Worm (Caenorhabditis elegans) whole organism, midembryonic: ENCODE data around the gene lin-7.

Experiments used
- T22C8.4 ChIP-seq: fragments of 200-800 bp; sonication (Bioruptor generic); IDR thresholded peaks from 2 replicates; pipeline ENCODE4 v1.3.6; 2022; ENCODE audit warnings: missing genetic modification characterization, missing compliant biosample characterization
- cog-1 ChIP-seq: sonication (generic microtip); optimal IDR thresholded peaks from 2 replicates; lab custom pipeline; 2016; ENCODE audit warnings: missing genetic modification characterization, missing compliant biosample characterization
- flt-1 ChIP-seq: fragments of 200-800 bp; sonication (Bioruptor generic); IDR thresholded peaks from 2 replicates; pipeline ENCODE4 v1.3.6; 2022; ENCODE audit warnings: missing genetic modification characterization, missing compliant biosample characterization
- klf-2 ChIP-seq: fragments of 200-800 bp; sonication (Bioruptor generic); conservative IDR thresholded peaks from 2 replicates; pipeline ENCODE4 v1.3.6; 2022; ENCODE audit warnings: missing genetic modification reagents, missing genetic modification characterization, missing compliant biosample characterization
- med-1 ChIP-seq: sonication (generic microtip); optimal IDR thresholded peaks from 2 replicates; lab custom pipeline; 2017; ENCODE audit warnings: missing genetic modification characterization, mild to moderate bottlenecking, missing compliant biosample characterization, antibody characterized with exemption, missing genetic modification reagents; ENCODE audit not compliant: insufficient read depth
- ref-1 ChIP-seq: fragments of 200-800 bp; sonication (Bioruptor generic); conservative IDR thresholded peaks from 2 replicates; pipeline ENCODE4 v1.3.6; 2022; ENCODE audit warnings: missing genetic modification reagents, missing genetic modification characterization, missing compliant biosample characterization
- tab-1 ChIP-seq: fragments of 200-800 bp; sonication (Bioruptor generic); IDR thresholded peaks from 2 replicates; pipeline ENCODE4 v1.3.6; 2022; ENCODE audit warnings: missing genetic modification characterization, missing compliant biosample characterization
- ztf-23 ChIP-seq: fragments of 200-800 bp; sonication (Bioruptor generic); IDR thresholded peaks from 2 replicates; pipeline ENCODE4 v1.3.6; 2022; ENCODE audit warnings: missing genetic modification reagents, missing genetic modification characterization, missing compliant biosample characterization
- ztf-29 ChIP-seq: fragments of 200-800 bp; sonication (Bioruptor generic); IDR thresholded peaks from 2 replicates; pipeline ENCODE4 v1.3.6; 2022; ENCODE audit warnings: missing genetic modification reagents, missing genetic modification characterization, missing compliant biosample characterization

The lin-7 gene

ce11 chrII:14349356-14349923 lies at the start of gene lin-7, which contains the start of the genes Y54G11A.17 and elof-1:
Gene lin-7, minus strand, starts transcription at chrII:14349406.
Gene Y54G11A.17, minus strand, starts transcription at chrII:14349406.
Gene elof-1, plus strand, starts transcription at chrII:14349738.
- TF ChIP-seq klf-2 (GFP tag; lab: Robert Waterston, UW) (no peak), flt-1 (GFP tag; lab: Robert Waterston, UW) (peak; percentile 67), ztf-23 (GFP tag; lab: Robert Waterston, UW) (peak; percentile 59; the same call in 1 of the 2 replicates), T22C8.4 (no peak), cog-1 (tag; lab: Kevin White, UChicago) (peak; percentile 15)

- TF ChIP-seq klf-2 (GFP tag; lab: Robert Waterston, UW) = no peak
- TF ChIP-seq tab-1 (GFP tag; lab: Robert Waterston, UW) = no peak
- no peak for TF ChIP-seq T22C8.4
- no peak for TF ChIP-seq med-1
- TF ChIP-seq ztf-29 (GFP tag; lab: Robert Waterston, UW) = no peak
These were observed 44.6 kb upstream of the lin-7 start for ce11 chrII:14393766-14394165.

DNA sequence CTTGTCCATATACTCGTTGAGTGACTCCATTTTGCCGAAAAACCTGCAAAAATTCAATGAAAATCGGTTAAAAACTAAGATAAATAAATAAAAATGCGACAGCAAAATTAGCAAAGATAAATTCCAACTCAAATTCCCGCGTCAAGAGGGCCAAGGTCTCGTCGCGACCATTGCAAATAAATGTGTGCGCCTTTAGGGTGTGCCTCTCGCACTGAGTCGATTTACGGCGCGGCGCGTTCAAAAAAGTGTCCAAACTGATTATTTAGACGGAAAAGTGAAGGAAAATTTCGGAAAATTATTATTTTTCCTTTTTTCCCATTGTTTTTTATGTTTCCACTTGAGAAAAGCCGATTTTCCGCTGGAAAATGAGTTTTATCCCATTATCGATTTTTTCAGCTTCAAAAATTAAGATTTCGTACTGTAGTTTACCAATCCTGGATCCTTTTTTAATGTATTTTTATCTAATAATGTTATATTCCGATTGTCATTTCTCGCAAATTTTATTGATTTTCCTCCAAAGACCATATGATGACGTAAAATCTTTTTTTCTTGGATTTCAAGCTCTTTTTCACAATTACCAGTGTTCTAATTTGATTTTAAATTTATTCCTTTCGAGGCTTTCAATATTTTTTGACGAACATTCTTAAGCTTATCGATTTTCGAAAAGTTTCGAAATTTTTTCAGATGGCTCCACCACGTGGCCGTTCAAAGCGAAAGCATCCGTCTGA lies 41.0 kb upstream of the lin-7 start, which contains the start of the genes kbp-3 and nurf-1:
Gene kbp-3 (minus strand): TSS at position 43 of the 728 bp plus-strand sequence.
Gene nurf-1 (plus strand): TSS at position 678 of the 728 bp plus-strand sequence.
- no peak for TF ChIP-seq klf-2 (GFP tag; lab: Robert Waterston, UW)
- peak; percentile 54; the same call in 1 of the 2 replicates for TF ChIP-seq T22C8.4
- no peak for TF ChIP-seq ref-1 (GFP tag; lab: Robert Waterston, UW)
- no peak for TF ChIP-seq flt-1 (GFP tag; lab: Robert Waterston, UW)
- TF ChIP-seq cog-1 (tag; lab: Kevin White, UChicago) = no peak
- no peak for TF ChIP-seq med-1

DNA sequence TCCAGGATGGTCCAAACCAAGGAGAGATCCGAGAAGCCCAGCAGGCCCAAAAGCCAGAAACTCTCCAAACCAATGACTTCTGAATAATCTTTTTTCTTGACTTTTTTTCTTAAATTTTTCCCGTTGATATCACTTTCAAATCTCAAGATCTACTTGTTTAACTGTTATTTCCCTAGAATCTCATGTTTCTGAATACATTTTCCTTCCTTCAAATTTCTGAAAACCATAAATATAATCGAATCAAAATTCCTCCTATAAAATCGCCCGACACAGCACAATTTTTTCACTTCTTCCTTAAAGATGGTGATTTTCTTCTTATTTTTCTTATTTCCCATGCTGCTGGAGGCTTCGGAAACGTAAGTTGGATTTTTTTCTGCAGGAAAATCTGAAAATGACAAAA lies 39.0 kb upstream of the lin-7 start, which contains the start of gene F26H11.8:
Gene F26H11.8 (plus strand): TSS at position 301 of the 400 bp plus-strand sequence.
- TF ChIP-seq ztf-23 (GFP tag; lab: Robert Waterston, UW) (no peak), ztf-29 (GFP tag; lab: Robert Waterston, UW) (no peak), flt-1 (GFP tag; lab: Robert Waterston, UW) (no peak), T22C8.4 (no peak), cog-1 (tag; lab: Kevin White, UChicago) (no peak), tab-1 (GFP tag; lab: Robert Waterston, UW) (no peak), med-1 (no peak), ref-1 (GFP tag; lab: Robert Waterston, UW) (no peak), klf-2 (GFP tag; lab: Robert Waterston, UW) (no peak)

ce11 chrII:14383644-14384043 lies 34.4 kb upstream of the lin-7 start, which contains the start of gene mes-2:
Gene mes-2, plus strand, starts transcription at chrII:14383973.
- no peak for TF ChIP-seq med-1
- TF ChIP-seq flt-1 (GFP tag; lab: Robert Waterston, UW) = peak; percentile 74; the same call in 1 of the 2 replicates
- TF ChIP-seq ztf-23 (GFP tag; lab: Robert Waterston, UW) = peak; percentile 47; the same call in 1 of the 2 replicates

DNA sequence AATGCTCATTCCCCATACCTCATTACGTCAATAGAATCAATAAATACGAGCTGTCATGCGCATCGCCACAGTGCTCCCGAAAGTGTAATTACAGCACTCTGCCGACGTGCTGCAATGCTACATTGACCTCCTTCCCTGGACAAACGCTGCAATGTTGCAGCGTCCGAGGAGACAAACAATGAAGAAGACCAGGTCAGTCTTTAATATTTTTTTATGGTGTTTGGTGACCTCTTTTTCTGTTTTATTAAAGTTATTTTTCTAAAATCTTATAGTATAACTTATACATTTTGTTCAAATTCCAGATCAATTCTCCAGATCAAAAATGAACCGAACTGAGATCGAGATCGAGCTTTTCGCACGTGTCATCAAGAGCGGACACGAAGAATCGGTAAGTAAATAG lies 32.2 kb upstream of the lin-7 start, which contains the start of gene sdz-26:
Gene sdz-26 (plus strand): TSS at position 301 of the 400 bp plus-strand sequence.
- no peak for TF ChIP-seq cog-1 (tag; lab: Kevin White, UChicago)
- no peak for TF ChIP-seq ztf-23 (GFP tag; lab: Robert Waterston, UW)
- TF ChIP-seq ref-1 (GFP tag; lab: Robert Waterston, UW) = no peak
- no peak for TF ChIP-seq T22C8.4
- no peak for TF ChIP-seq flt-1 (GFP tag; lab: Robert Waterston, UW)
- no peak for TF ChIP-seq tab-1 (GFP tag; lab: Robert Waterston, UW)
- no peak for TF ChIP-seq ztf-29 (GFP tag; lab: Robert Waterston, UW)
- no peak for TF ChIP-seq med-1
- TF ChIP-seq klf-2 (GFP tag; lab: Robert Waterston, UW) = no peak

ce11 chrII:14380778-14381177 lies 31.6 kb upstream of the lin-7 start:
- no peak for TF ChIP-seq ztf-23 (GFP tag; lab: Robert Waterston, UW)
- no peak for TF ChIP-seq flt-1 (GFP tag; lab: Robert Waterston, UW)
- no peak for TF ChIP-seq klf-2 (GFP tag; lab: Robert Waterston, UW)
- no peak for TF ChIP-seq T22C8.4
- TF ChIP-seq tab-1 (GFP tag; lab: Robert Waterston, UW) = no peak
- TF ChIP-seq med-1 = no peak
- no peak for TF ChIP-seq cog-1 (tag; lab: Kevin White, UChicago)
- TF ChIP-seq ztf-29 (GFP tag; lab: Robert Waterston, UW) = no peak
- no peak for TF ChIP-seq ref-1 (GFP tag; lab: Robert Waterston, UW)

ce11 chrII:14377796-14378195 lies 28.6 kb upstream of the lin-7 start, which contains the start of gene acr-20:
Gene acr-20, minus strand, starts transcription at chrII:14377896.
- no peak for TF ChIP-seq med-1
- no peak for TF ChIP-seq ref-1 (GFP tag; lab: Robert Waterston, UW)
- TF ChIP-seq T22C8.4 = no peak
- no peak for TF ChIP-seq tab-1 (GFP tag; lab: Robert Waterston, UW)
- no peak for TF ChIP-seq cog-1 (tag; lab: Kevin White, UChicago)
- TF ChIP-seq flt-1 (GFP tag; lab: Robert Waterston, UW) = no peak
- no peak for TF ChIP-seq ztf-23 (GFP tag; lab: Robert Waterston, UW)
- TF ChIP-seq klf-2 (GFP tag; lab: Robert Waterston, UW) = no peak
- TF ChIP-seq ztf-29 (GFP tag; lab: Robert Waterston, UW) = no peak

DNA sequence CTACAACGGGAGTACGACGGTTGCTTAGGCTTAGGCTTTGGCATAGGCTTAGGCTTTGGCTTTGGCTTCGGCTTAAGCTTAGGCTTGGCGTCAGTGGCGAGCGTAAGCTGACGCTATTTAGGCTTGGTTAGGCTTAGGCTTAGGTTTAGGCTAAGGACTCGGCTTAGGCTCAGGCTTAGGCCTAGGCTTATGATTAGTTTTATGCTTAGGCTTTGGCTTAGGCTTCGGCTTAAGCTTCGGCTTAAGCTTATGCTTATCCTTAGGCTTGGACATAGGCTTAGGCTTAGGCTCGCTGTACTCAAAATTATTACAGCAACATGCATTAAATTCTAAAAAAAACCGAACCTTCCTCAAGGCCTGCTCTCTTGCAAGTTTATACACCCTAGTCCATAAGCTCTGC lies 25.4 kb upstream of the lin-7 start:
- no peak for TF ChIP-seq ztf-23 (GFP tag; lab: Robert Waterston, UW)
- peak; percentile 19; the same call in 1 of the 2 replicates for TF ChIP-seq ztf-29 (GFP tag; lab: Robert Waterston, UW)
